Fruit fly (Drosophila melanogaster): ENCODE results near the gene fz2.
A peak's percentile ranks its signal among the peaks of the same experiment; 100 is the strongest.

fz2 gene

dm6 chr3L:19230801-19231547 lies 4.2 kb downstream of the fz2 start (continued):
- no peak for TF ChIP-seq CG10462 (GFP tag; optimal IDR thresholded peaks at IDR 0.05)
- TF ChIP-seq Fer1 (GFP tag; optimal IDR thresholded peaks at IDR 0.05) = peak; percentile 26
- TF ChIP-seq CkIIα-i1 (GFP tag; IDR thresholded peaks at IDR 0.05) = no peak
- TF ChIP-seq chif (GFP tag; optimal IDR thresholded peaks at IDR 0.05) = no peak
- peak; percentile 41; the same call in 1 of the 2 replicates for TF ChIP-seq CG14014 (GFP tag; IDR thresholded peaks at IDR 0.05)
- TF ChIP-seq Poxn (GFP tag; IDR thresholded peaks at IDR 0.05) = no peak
- no peak for TF ChIP-seq lov (optimal IDR thresholded peaks at IDR 0.05)
- TF ChIP-seq lov (GFP tag; IDR thresholded peaks at IDR 0.05) = no peak
- TF ChIP-seq Blimp-1 (GFP tag; optimal IDR thresholded peaks at IDR 0.05) = peak; percentile 37
- TF ChIP-seq D (optimal IDR thresholded peaks at IDR 0.05) = no peak
- TF ChIP-seq D (GFP tag; optimal IDR thresholded peaks at IDR 0.05) = no peak
- no peak for TF ChIP-seq CG1832 (GFP tag; optimal IDR thresholded peaks at IDR 0.05)
- TF ChIP-seq Hmx (GFP tag; optimal IDR thresholded peaks at IDR 0.05) = no peak
- no peak for TF ChIP-seq CG10959 (GFP tag; IDR thresholded peaks at IDR 0.05)
- no peak for TF ChIP-seq Dref (GFP tag; IDR thresholded peaks at IDR 0.05)
- peak; percentile 57 for TF ChIP-seq grau (tag; optimal IDR thresholded peaks at IDR 0.05)
- peak; percentile 32 for TF ChIP-seq CG8924 (tag; optimal IDR thresholded peaks at IDR 0.05)
- TF ChIP-seq fd3F (GFP tag; optimal IDR thresholded peaks at IDR 0.05) = no peak
- peak; percentile 18 for TF ChIP-seq Oli (tag; optimal IDR thresholded peaks at IDR 0.05)
- no peak for TF ChIP-seq CG10543 (GFP tag; optimal IDR thresholded peaks at IDR 0.05)
- peak; percentile 39 for TF ChIP-seq Xbp1 (GFP tag; optimal IDR thresholded peaks at IDR 0.05)
- TF ChIP-seq CG10366 (GFP tag; IDR thresholded peaks at IDR 0.05) = peak; percentile 23
- no peak for TF ChIP-seq usp (GFP tag; optimal IDR thresholded peaks at IDR 0.05)
- TF ChIP-seq repo (GFP tag; optimal IDR thresholded peaks at IDR 0.05) = no peak
- TF ChIP-seq Oaz (GFP tag; IDR thresholded peaks at IDR 0.05) = no peak
- no peak for TF ChIP-seq CG4820 (GFP tag; optimal IDR thresholded peaks at IDR 0.05)
- no peak for TF ChIP-seq fru (optimal IDR thresholded peaks at IDR 0.05)
- TF ChIP-seq Neu2 (GFP tag; optimal IDR thresholded peaks at IDR 0.05; ENCODE audit: borderline replicate concordance) = no peak
- TF ChIP-seq CG17361 (GFP tag; IDR thresholded peaks at IDR 0.05) = peak; percentile 46; the same call in 1 of the 3 replicates
- no peak for TF ChIP-seq eyg (GFP tag; optimal IDR thresholded peaks at IDR 0.05)
- TF ChIP-seq corto (GFP tag; optimal IDR thresholded peaks at IDR 0.05) = no peak
- no peak for TF ChIP-seq CG32532 (GFP tag; IDR thresholded peaks at IDR 0.05)
- no peak for TF ChIP-seq CG32767 (GFP tag; IDR thresholded peaks at IDR 0.05)
- TF ChIP-seq Rfx (GFP tag; IDR thresholded peaks at IDR 0.05) = no peak
- no peak for TF ChIP-seq ERR (GFP tag; optimal IDR thresholded peaks at IDR 0.05)
- no peak for TF ChIP-seq CG3407 (GFP tag; optimal IDR thresholded peaks at IDR 0.05)
- peak; percentile 18 for TF ChIP-seq D19A (tag; optimal IDR thresholded peaks at IDR 0.05)
- no peak for TF ChIP-seq CG6765 (GFP tag; optimal IDR thresholded peaks at IDR 0.05)
- TF ChIP-seq gt (GFP tag; IDR thresholded peaks at IDR 0.05) = no peak
- no peak for TF ChIP-seq p53 (GFP tag; optimal IDR thresholded peaks at IDR 0.05)
- TF ChIP-seq Dek (tag; optimal IDR thresholded peaks at IDR 0.05) = no peak
- no peak for TF ChIP-seq unc-4 (GFP tag; IDR thresholded peaks at IDR 0.05; ENCODE audit: partially characterized antibody)
- no peak for TF ChIP-seq nom (GFP tag; optimal IDR thresholded peaks at IDR 0.05)
- TF ChIP-seq CG15479 (GFP tag; optimal IDR thresholded peaks at IDR 0.05) = no peak
- TF ChIP-seq lmd (GFP tag; IDR thresholded peaks at IDR 0.05) = no peak
- TF ChIP-seq ind (GFP tag; optimal IDR thresholded peaks at IDR 0.05) = peak; percentile 21
- no peak for TF ChIP-seq ato (GFP tag; IDR thresholded peaks at IDR 0.05; ENCODE audit: partially characterized antibody)
- TF ChIP-seq CG8478 (optimal IDR thresholded peaks at IDR 0.05) = no peak
- TF ChIP-seq CG4730 (GFP tag; IDR thresholded peaks at IDR 0.05) = no peak
- no peak for TF ChIP-seq CG15011 (GFP tag; optimal IDR thresholded peaks at IDR 0.05)
- no peak for TF ChIP-seq Vsx1 (GFP tag; optimal IDR thresholded peaks at IDR 0.05)
- TF ChIP-seq CG10565 (GFP tag; optimal IDR thresholded peaks at IDR 0.05) = no peak
